Worm (Caenorhabditis elegans): Measurements from ENCODE around the gene ZK1290.15.

Gene ZK1290.15

ce11 chrII:7521420-7521819 lies 2.0 kb upstream of the ZK1290.15 start:
- TF ChIP-seq klf-2 (GFP tag; conservative IDR thresholded peaks at IDR 0.05) (no peak), ztf-29 (GFP tag; IDR thresholded peaks at IDR 0.05) (no peak), T22C8.4 (GFP tag; IDR thresholded peaks at IDR 0.05) (no peak), cog-1 (tag; optimal IDR thresholded peaks at IDR 0.05) (no peak), flt-1 (GFP tag; IDR thresholded peaks at IDR 0.05) (no peak), med-1 (GFP tag; optimal IDR thresholded peaks at IDR 0.05; ENCODE audit: insufficient read depth) (no peak), tab-1 (GFP tag; IDR thresholded peaks at IDR 0.05) (no peak), ref-1 (GFP tag; conservative IDR thresholded peaks at IDR 0.05) (no peak), ztf-23 (GFP tag; IDR thresholded peaks at IDR 0.05) (no peak)

- TF ChIP-seq ztf-23 (GFP tag; IDR thresholded peaks at IDR 0.05) (no peak), klf-2 (GFP tag; conservative IDR thresholded peaks at IDR 0.05) (no peak), flt-1 (GFP tag; IDR thresholded peaks at IDR 0.05) (no peak), ref-1 (GFP tag; conservative IDR thresholded peaks at IDR 0.05) (no peak), cog-1 (tag; optimal IDR thresholded peaks at IDR 0.05) (no peak)
Observed at ce11 chrII:7525458-7525857, 2.1 kb downstream of the ZK1290.15 start, which contains the start of the genes ZK1290.7 and rnh-1.1. ZK1290.7 (minus strand) TSS chrII:7525558. rnh-1.1 (plus strand) TSS chrII:7525738.

ce11 chrII:7528210-7528609 lies 4.8 kb downstream of the ZK1290.15 start:
- no peak for TF ChIP-seq tab-1 (GFP tag; IDR thresholded peaks at IDR 0.05)
- TF ChIP-seq ztf-23 (GFP tag; IDR thresholded peaks at IDR 0.05): no peak
- TF ChIP-seq klf-2 (GFP tag; conservative IDR thresholded peaks at IDR 0.05): no peak
- TF ChIP-seq ref-1 (GFP tag; conservative IDR thresholded peaks at IDR 0.05): no peak
- TF ChIP-seq med-1 (GFP tag; optimal IDR thresholded peaks at IDR 0.05; ENCODE audit: insufficient read depth): no peak
- no peak for TF ChIP-seq flt-1 (GFP tag; IDR thresholded peaks at IDR 0.05)
- no peak for TF ChIP-seq ztf-29 (GFP tag; IDR thresholded peaks at IDR 0.05)
- TF ChIP-seq T22C8.4 (GFP tag; IDR thresholded peaks at IDR 0.05): no peak
- TF ChIP-seq cog-1 (tag; optimal IDR thresholded peaks at IDR 0.05): no peak

ce11 chrII:7529078-7529683 lies 5.8 kb downstream of the ZK1290.15 start, which contains the start of gene ZK1290.5:
ZK1290.5 (plus strand) TSS chrII:7529643.
- TF ChIP-seq T22C8.4 (GFP tag; IDR thresholded peaks at IDR 0.05): no peak
- TF ChIP-seq cog-1 (tag; optimal IDR thresholded peaks at IDR 0.05): peak; percentile 5
- TF ChIP-seq ztf-29 (GFP tag; IDR thresholded peaks at IDR 0.05): no peak

- no peak for TF ChIP-seq klf-2 (GFP tag; conservative IDR thresholded peaks at IDR 0.05)
Observed at ce11 chrII:7530944-7531343, 7.6 kb downstream of the ZK1290.15 start, which contains the start of gene wrt-1. wrt-1 (plus strand) TSS chrII:7530996.

DNA sequence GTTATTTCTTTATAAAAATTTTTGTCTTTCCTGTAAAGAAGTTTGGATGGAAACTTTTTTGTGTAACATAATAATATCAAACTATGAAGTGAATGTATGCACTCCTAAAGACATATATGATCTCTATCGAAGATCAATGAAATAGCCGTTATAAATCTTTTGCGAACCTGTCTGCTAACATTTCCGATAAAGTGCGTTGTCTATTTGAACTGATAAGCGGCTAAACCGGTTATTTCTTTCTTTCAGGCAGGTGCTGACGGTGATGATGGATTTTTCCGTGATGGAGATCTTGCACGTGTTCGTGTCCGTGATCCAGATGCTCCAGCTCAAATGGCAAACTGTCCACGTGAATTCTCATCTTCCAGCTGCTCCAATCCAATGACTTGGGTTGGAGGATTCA lies 8.1 kb downstream of the ZK1290.15 start:
- no peak for TF ChIP-seq cog-1 (tag; optimal IDR thresholded peaks at IDR 0.05)
- no peak for TF ChIP-seq ref-1 (GFP tag; conservative IDR thresholded peaks at IDR 0.05)
- TF ChIP-seq ztf-23 (GFP tag; IDR thresholded peaks at IDR 0.05): no peak
- no peak for TF ChIP-seq tab-1 (GFP tag; IDR thresholded peaks at IDR 0.05)
- TF ChIP-seq flt-1 (GFP tag; IDR thresholded peaks at IDR 0.05): no peak
- TF ChIP-seq med-1 (GFP tag; optimal IDR thresholded peaks at IDR 0.05; ENCODE audit: insufficient read depth): no peak
- TF ChIP-seq klf-2 (GFP tag; conservative IDR thresholded peaks at IDR 0.05): no peak
- no peak for TF ChIP-seq T22C8.4 (GFP tag; IDR thresholded peaks at IDR 0.05)
- no peak for TF ChIP-seq ztf-29 (GFP tag; IDR thresholded peaks at IDR 0.05)

DNA sequence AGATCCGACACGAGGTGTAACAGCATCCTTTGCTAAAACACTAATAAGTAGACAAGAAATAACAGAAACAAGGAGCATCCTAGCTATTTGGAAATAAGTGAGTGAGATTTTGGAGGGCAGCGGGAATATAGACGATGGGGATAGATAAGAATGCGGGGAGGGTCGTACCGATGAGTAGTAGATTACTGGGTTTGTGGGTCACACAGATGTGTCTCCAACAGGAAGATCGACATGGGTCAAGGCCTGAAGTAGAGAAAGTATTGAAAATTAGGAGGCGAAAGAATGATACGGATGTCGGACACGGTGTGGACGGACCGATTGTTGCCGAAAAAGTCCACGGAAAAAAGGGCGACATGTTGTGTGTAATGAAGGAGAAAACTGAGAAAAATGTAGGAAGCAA lies 11.0 kb downstream of the ZK1290.15 start, which contains the start of gene wrt-10:
Gene wrt-10, minus strand, starts transcription at position 195 of the 400 bp plus-strand sequence.
- no peak for TF ChIP-seq flt-1 (GFP tag; IDR thresholded peaks at IDR 0.05)

ce11 chrII:7534934-7535333 lies 11.6 kb downstream of the ZK1290.15 start, which contains the start of gene ZK1290.13:
ZK1290.13 (plus strand) TSS chrII:7535006.
- no peak for TF ChIP-seq tab-1 (GFP tag; IDR thresholded peaks at IDR 0.05)

DNA sequence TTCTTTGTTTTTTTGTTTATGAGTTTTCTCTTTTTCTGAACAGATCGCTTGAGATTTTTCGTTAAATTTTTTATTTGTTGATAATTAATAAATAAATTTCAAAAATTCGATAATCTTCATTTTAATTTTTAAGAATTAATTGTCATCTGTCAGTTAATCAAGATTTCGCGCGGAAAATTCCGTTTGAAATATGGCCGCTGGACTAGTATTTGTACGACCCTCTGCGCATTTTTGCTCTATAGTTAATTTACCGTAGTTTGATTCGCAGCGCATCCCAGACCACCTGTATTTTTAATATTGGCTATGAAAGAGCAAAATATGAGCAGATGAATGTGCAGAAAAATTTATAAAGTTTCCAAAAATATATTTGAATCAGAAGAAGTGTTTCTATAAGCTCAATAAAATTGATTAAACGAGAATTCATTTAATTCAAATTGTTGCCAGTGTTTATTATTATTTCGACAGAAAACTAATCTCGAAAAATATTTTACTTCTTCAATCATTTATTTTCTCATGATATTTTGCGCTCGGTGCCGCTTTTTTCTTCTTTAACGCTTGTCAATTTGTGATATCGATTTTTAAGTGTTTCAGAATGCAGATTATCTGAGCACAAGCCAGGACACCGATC lies 14.3 kb downstream of the ZK1290.15 start, which contains the start of gene nfi-1:
Gene nfi-1, plus strand, starts transcription at position 578 of the 628 bp plus-strand sequence.
- TF ChIP-seq flt-1 (GFP tag; IDR thresholded peaks at IDR 0.05) (no peak), klf-2 (GFP tag; conservative IDR thresholded peaks at IDR 0.05) (no peak)

ce11 chrII:7542952-7543351 lies 19.6 kb downstream of the ZK1290.15 start:
- TF ChIP-seq cog-1 (tag; optimal IDR thresholded peaks at IDR 0.05) (no peak), med-1 (GFP tag; optimal IDR thresholded peaks at IDR 0.05; ENCODE audit: insufficient read depth) (no peak), ztf-29 (GFP tag; IDR thresholded peaks at IDR 0.05) (no peak), ztf-23 (GFP tag; IDR thresholded peaks at IDR 0.05) (no peak), ref-1 (GFP tag; conservative IDR thresholded peaks at IDR 0.05) (no peak), T22C8.4 (GFP tag; IDR thresholded peaks at IDR 0.05) (no peak), klf-2 (GFP tag; conservative IDR thresholded peaks at IDR 0.05) (no peak), tab-1 (GFP tag; IDR thresholded peaks at IDR 0.05) (no peak), flt-1 (GFP tag; IDR thresholded peaks at IDR 0.05) (no peak)

- TF ChIP-seq ztf-23 (GFP tag; IDR thresholded peaks at IDR 0.05): no peak
- TF ChIP-seq flt-1 (GFP tag; IDR thresholded peaks at IDR 0.05): no peak
- no peak for TF ChIP-seq cog-1 (tag; optimal IDR thresholded peaks at IDR 0.05)
- TF ChIP-seq ztf-29 (GFP tag; IDR thresholded peaks at IDR 0.05): no peak
- TF ChIP-seq klf-2 (GFP tag; conservative IDR thresholded peaks at IDR 0.05): no peak
- no peak for TF ChIP-seq T22C8.4 (GFP tag; IDR thresholded peaks at IDR 0.05)
- TF ChIP-seq ref-1 (GFP tag; conservative IDR thresholded peaks at IDR 0.05): no peak
- TF ChIP-seq tab-1 (GFP tag; IDR thresholded peaks at IDR 0.05): no peak
- no peak for TF ChIP-seq med-1 (GFP tag; optimal IDR thresholded peaks at IDR 0.05; ENCODE audit: insufficient read depth)
Observed at ce11 chrII:7543808-7544207, 20.4 kb downstream of the ZK1290.15 start, which contains the start of gene rol-8. rol-8 (plus strand) TSS chrII:7544108.

All from whole organism, midembryonic.